Worm (Caenorhabditis elegans): ENCODE measurements around the gene T24H10.4.

The T24H10.4 gene

ce11 chrII:9126965-9127364 is 17.6 kb downstream of the T24H10.4 start:
- TF ChIP-seq daf-16 (GFP tag; optimal IDR thresholded peaks at IDR 0.05) (no peak), daf-16 (tag; optimal IDR thresholded peaks at IDR 0.05) (peak; percentile 19), pha-4 (GFP tag; IDR thresholded peaks at IDR 0.05) (no peak), pha-4 (tag; optimal IDR thresholded peaks at IDR 0.05) (peak; percentile 95), mes-2 (tag; optimal IDR thresholded peaks at IDR 0.05; ENCODE audit: poor library complexity, severe bottlenecking) (peak; percentile 52), ama-1 (optimal IDR thresholded peaks at IDR 0.05) (peak; percentile 27), nhr-6 (tag; optimal IDR thresholded peaks at IDR 0.05) (peak; percentile 87), hlh-30 (tag; optimal IDR thresholded peaks at IDR 0.05; ENCODE audit: insufficient read depth) (peak; percentile 50), dve-1 (tag; optimal IDR thresholded peaks at IDR 0.05; ENCODE audit: insufficient read depth) (peak; percentile 65), mdl-1 (tag; optimal IDR thresholded peaks at IDR 0.05) (peak in 1 of 2 experiments; percentile 37), mep-1 (tag; optimal IDR thresholded peaks at IDR 0.05) (peak; percentile 47), hmg-1.1 (GFP tag; IDR thresholded peaks at IDR 0.05) (0 out of 2 replicates have a peak, but pooled peaks have one; percentile 10), lsy-2 (tag; optimal IDR thresholded peaks at IDR 0.05) (peak in 1 of 2 experiments; percentile 24), lim-7 (GFP tag; IDR thresholded peaks at IDR 0.05) (no peak), hif-1 (tag; optimal IDR thresholded peaks at IDR 0.05) (no peak), arid-1 (GFP tag; conservative IDR thresholded peaks at IDR 0.05) (0 out of 2 replicates have a peak, but pooled peaks have one; percentile 35), nhr-28 (tag; optimal IDR thresholded peaks at IDR 0.05) (peak; percentile 25), unc-62 (GFP tag; optimal IDR thresholded peaks at IDR 0.05 in 1 of 2) (no peak), unc-62 (tag; optimal IDR thresholded peaks at IDR 0.05) (no peak), tag-97 (GFP tag; IDR thresholded peaks at IDR 0.05) (no peak), hlh-11 (tag; optimal IDR thresholded peaks at IDR 0.05) (peak; percentile 71), zip-2 (tag; optimal IDR thresholded peaks at IDR 0.05) (no peak), nhr-42 (GFP tag; IDR thresholded peaks at IDR 0.05) (0 out of 2 replicates have a peak, but pooled peaks have one; percentile 30), nhr-48 (tag; optimal IDR thresholded peaks at IDR 0.05) (no peak)

ce11 chrII:9127379-9127778 is 18.0 kb downstream of the T24H10.4 start:
- TF ChIP-seq unc-62 (GFP tag; optimal IDR thresholded peaks at IDR 0.05 in 1 of 2) (peak in 1 of 2 experiments; percentile 7), unc-62 (tag; optimal IDR thresholded peaks at IDR 0.05) (no peak), hmg-1.1 (GFP tag; IDR thresholded peaks at IDR 0.05) (0 out of 2 replicates have a peak, but pooled peaks have one; percentile 0), aha-1 (tag) (peak; percentile 93), snpc-4 (tag; optimal IDR thresholded peaks at IDR 0.05) (no peak)

- TF ChIP-seq rbr-2 (tag; optimal IDR thresholded peaks at IDR 0.05) (peak; percentile 27), mes-2 (tag; optimal IDR thresholded peaks at IDR 0.05; ENCODE audit: poor library complexity, severe bottlenecking) (peak; percentile 19), spr-1 (tag; optimal IDR thresholded peaks at IDR 0.05) (peak; percentile 32), fkh-10 (GFP tag; optimal IDR thresholded peaks at IDR 0.05) (no peak), tra-1 (GFP tag; IDR thresholded peaks at IDR 0.05) (peak; percentile 68; the same call in 1 of the 2 replicates), mdl-1 (tag; optimal IDR thresholded peaks at IDR 0.05) (peak; percentile 21 to 36), lin-29 (GFP tag; IDR thresholded peaks at IDR 0.05) (peak; percentile 69), nhr-76 (tag; optimal IDR thresholded peaks at IDR 0.05) (peak; percentile 38), hlh-30 (tag; optimal IDR thresholded peaks at IDR 0.05; ENCODE audit: insufficient read depth) (peak; percentile 47), mdt-29 (GFP tag; IDR thresholded peaks at IDR 0.05) (peak; percentile 83), T26A8.4 (GFP tag; IDR thresholded peaks at IDR 0.05) (peak; percentile 34; the same call in 1 of the 2 replicates), T20F7.1 (GFP tag; optimal IDR thresholded peaks at IDR 0.05) (peak; percentile 20), nhr-77 (tag; optimal IDR thresholded peaks at IDR 0.05) (peak; percentile 68), hlh-11 (tag; optimal IDR thresholded peaks at IDR 0.05) (peak; percentile 89), mxl-2 (GFP tag; conservative IDR thresholded peaks at IDR 0.05) (no peak), hmg-1.1 (GFP tag; IDR thresholded peaks at IDR 0.05) (0 out of 2 replicates have a peak, but pooled peaks have one; percentile 21), unc-62 (GFP tag; optimal IDR thresholded peaks at IDR 0.05 in 1 of 2) (peak in 1 of 2 experiments; percentile 45), unc-62 (tag; optimal IDR thresholded peaks at IDR 0.05) (no peak), nhr-41 (GFP tag; IDR thresholded peaks at IDR 0.05) (0 out of 2 replicates have a peak, but pooled peaks have one; percentile 6), mxl-3 (GFP tag; optimal IDR thresholded peaks at IDR 0.05) (peak; percentile 64), unc-130 (GFP tag; optimal IDR thresholded peaks at IDR 0.05) (no peak), nhr-48 (tag; optimal IDR thresholded peaks at IDR 0.05) (peak; percentile 79), daf-8 (GFP tag; IDR thresholded peaks at IDR 0.05) (no peak), ama-1 (optimal IDR thresholded peaks at IDR 0.05) (peak; percentile 70), ctbp-1 (GFP tag; IDR thresholded peaks at IDR 0.05) (0 out of 2 replicates have a peak, but pooled peaks have one; percentile 19), Y75B8A.6 (GFP tag; IDR thresholded peaks at IDR 0.05) (0 out of 2 replicates have a peak, but pooled peaks have one; percentile 13), Y48G9A.11 (GFP tag; IDR thresholded peaks at IDR 0.05) (no peak), nhr-111 (GFP tag; optimal IDR thresholded peaks at IDR 0.05) (no peak), skn-1 (tag; optimal IDR thresholded peaks at IDR 0.05) (no peak)
Measured at ce11 chrII:9128132-9128531, 18.8 kb downstream of the T24H10.4 start.

Measured in whole organism, L4 larva.